Fruit fly (Drosophila melanogaster) whole organism, wandering third instar larva: ENCODE data around the gene CG7789.

ENCODE experiments used
- Abd-B ChIP-seq: fragments of >200 bp; optimal IDR thresholded peaks from 2 replicates; lab custom pipeline; 2017; ENCODE audit warnings: missing biosample characterization, missing genetic modification characterization
- CG32264 ChIP-seq: fragments of 200-800 bp; sonication (Bioruptor generic); optimal IDR thresholded peaks from 2 replicates; lab custom pipeline; 2016; ENCODE audit warnings: missing biosample characterization, missing genetic modification characterization
- CG9705 ChIP-seq: fragments of 200-800 bp; sonication (Bioruptor generic); optimal IDR thresholded peaks from 2 replicates; lab custom pipeline; 2018; ENCODE audit warnings: missing biosample characterization, mild to moderate bottlenecking, missing genetic modification characterization
- CrebA ChIP-seq: fragments of 200-800 bp; sonication (Bioruptor generic); optimal IDR thresholded peaks from 2 replicates; lab custom pipeline; 2016; ENCODE audit warnings: missing biosample characterization, mild to moderate bottlenecking, missing genetic modification characterization, borderline replicate concordance
- Dfd ChIP-seq: fragments of >200 bp; optimal IDR thresholded peaks from 2 replicates; lab custom pipeline; 2017; ENCODE audit warnings: missing biosample characterization, missing genetic modification characterization
- Dif ChIP-seq: fragments of 200-275, 200-300 bp; sonication (Bioruptor generic); optimal IDR thresholded peaks from 2 replicates; lab custom pipeline; 2018; ENCODE audit warnings: missing biosample characterization, missing genetic modification characterization; ENCODE audit not compliant: partially characterized antibody
- GATAd ChIP-seq: sonication (Bioruptor generic); optimal IDR thresholded peaks from 2 replicates; lab custom pipeline; 2016; ENCODE audit warnings: missing biosample characterization, missing genetic modification characterization
- HLH106 ChIP-seq: fragments of 200-800 bp; optimal IDR thresholded peaks from 3 replicates; lab custom pipeline; 2019; ENCODE audit warnings: missing biosample characterization, mild to moderate bottlenecking, missing genetic modification characterization, moderate library complexity
- Hnf4 ChIP-seq: fragments of 200-800 bp; sonication (Bioruptor generic); optimal IDR thresholded peaks from 2 replicates; lab custom pipeline; 2016; ENCODE audit warnings: missing biosample characterization, mild to moderate bottlenecking, missing genetic modification characterization
- Hr78 ChIP-seq: fragments of >200 bp; optimal IDR thresholded peaks from 2 replicates; lab custom pipeline; 2017; ENCODE audit warnings: missing biosample characterization, missing genetic modification characterization
- Hr83 ChIP-seq: fragments of 200-300 bp; sonication (Bioruptor generic); optimal IDR thresholded peaks from 2 replicates; lab custom pipeline; 2016; ENCODE audit warnings: missing biosample characterization, mild to moderate bottlenecking, missing genetic modification characterization, moderate library complexity; ENCODE audit not compliant: poor library complexity, severe bottlenecking
- Jra ChIP-seq: sonication (Bioruptor generic); optimal IDR thresholded peaks from 2 replicates; lab custom pipeline; 2016; ENCODE audit warnings: missing biosample characterization, missing genetic modification characterization
- Mio ChIP-seq: sonication (Bioruptor generic); optimal IDR thresholded peaks from 2 replicates; lab custom pipeline; 2016; ENCODE audit warnings: missing biosample characterization, missing genetic modification characterization
- Myc ChIP-seq: fragments of >200 bp; optimal IDR thresholded peaks from 2 replicates; lab custom pipeline; 2017
- N ChIP-seq: fragments of >200 bp; optimal IDR thresholded peaks from 2 replicates; lab custom pipeline; 2018; ENCODE audit warnings: missing biosample characterization, missing external identifiers, missing genetic modification characterization
- OdsH ChIP-seq: fragments of 200-800 bp; sonication (Bioruptor generic); optimal IDR thresholded peaks from 2 replicates; lab custom pipeline; 2016; ENCODE audit warnings: missing biosample characterization, mild to moderate bottlenecking, missing genetic modification characterization
- Rel ChIP-seq, 2 experiments: fragments of 200-800 bp; sonication (Bioruptor generic) in 1 of 2; optimal IDR thresholded peaks; 2 replicates in 1 of 2; 3 replicates in 1 of 2; lab custom pipeline; 2016 to 2019; ENCODE audit warnings: mild to moderate bottlenecking in 2 of 2, missing biosample characterization in 2 of 2, missing genetic modification characterization in 2 of 2, moderate library complexity in 1 of 2
- Sp1 ChIP-seq: fragments of 200-800 bp; sonication (Bioruptor generic); optimal IDR thresholded peaks from 3 replicates; lab custom pipeline; 2019; ENCODE audit warnings: missing biosample characterization, mild to moderate bottlenecking, missing genetic modification characterization, moderate library complexity
- Vsx2 ChIP-seq: fragments of 200-300, 225-300 bp; sonication (Bioruptor generic); optimal IDR thresholded peaks from 2 replicates; lab custom pipeline; 2018; ENCODE audit warnings: missing biosample characterization, missing genetic modification characterization; ENCODE audit not compliant: partially characterized antibody
- br ChIP-seq: fragments of 200-800 bp; sonication (Bioruptor generic); optimal IDR thresholded peaks from 2 replicates; lab custom pipeline; 2016; ENCODE audit warnings: missing biosample characterization, missing genetic modification characterization
- brk ChIP-seq: fragments of 200-800 bp; sonication (Bioruptor generic); optimal IDR thresholded peaks from 2 replicates; lab custom pipeline; 2016; ENCODE audit warnings: missing biosample characterization, mild to moderate bottlenecking, missing genetic modification characterization
- dl ChIP-seq, 2 experiments: fragments of 175-275, 200-275 bp in 1 of 2; fragments of 200-275 bp in 1 of 2; sonication (Bioruptor generic); optimal IDR thresholded peaks; lab custom pipeline; 2018; ENCODE audit warnings: mild to moderate bottlenecking in 2 of 2, missing biosample characterization in 2 of 2, missing genetic modification characterization in 2 of 2, moderate library complexity in 2 of 2; ENCODE audit not compliant: partially characterized antibody in 2 of 2, insufficient read depth in 1 of 2
- dmrt93B ChIP-seq: fragments of 200-800 bp; sonication (Bioruptor generic); optimal IDR thresholded peaks from 2 replicates; lab custom pipeline; 2018; ENCODE audit warnings: missing biosample characterization, mild to moderate bottlenecking, missing genetic modification characterization
- dsf ChIP-seq: sonication (Bioruptor generic); optimal IDR thresholded peaks from 2 replicates; lab custom pipeline; 2016; ENCODE audit warnings: missing biosample characterization, missing genetic modification characterization, borderline replicate concordance
- ey ChIP-seq: fragments of 200-800 bp; sonication (Bioruptor generic); optimal IDR thresholded peaks from 2 replicates; lab custom pipeline; 2016; ENCODE audit warnings: missing biosample characterization, missing genetic modification characterization
- foxo ChIP-seq, 2 experiments: fragments of 200-800 bp; sonication (Bioruptor generic); optimal IDR thresholded peaks; 2 replicates in 1 of 2; 3 replicates in 1 of 2; lab custom pipeline; 2016 to 2017; ENCODE audit warnings: missing biosample characterization in 2 of 2, missing genetic modification characterization in 2 of 2
- fru ChIP-seq: fragments of 200-800 bp; sonication (Bioruptor generic); optimal IDR thresholded peaks from 3 replicates; lab custom pipeline; 2016; ENCODE audit warnings: missing biosample characterization, mild to moderate bottlenecking, missing genetic modification characterization
- h ChIP-seq: fragments of 200-800 bp; sonication (Bioruptor generic); optimal IDR thresholded peaks from 3 replicates; lab custom pipeline; 2016; ENCODE audit warnings: missing biosample characterization, mild to moderate bottlenecking, missing genetic modification characterization
- jim ChIP-seq: fragments of 175-275, 200-325 bp; sonication (Bioruptor generic); optimal IDR thresholded peaks from 2 replicates; lab custom pipeline; 2016; ENCODE audit warnings: missing biosample characterization, mild to moderate bottlenecking, missing genetic modification characterization
- lola ChIP-seq: fragments of >200 bp; optimal IDR thresholded peaks from 2 replicates; lab custom pipeline; 2017; ENCODE audit warnings: missing biosample characterization, missing genetic modification characterization
- pan ChIP-seq: fragments of >200 bp; optimal IDR thresholded peaks from 2 replicates; lab custom pipeline; 2017
- psq ChIP-seq: fragments of 200-800 bp; sonication (Bioruptor generic); optimal IDR thresholded peaks from 3 replicates; lab custom pipeline; 2017; ENCODE audit warnings: missing biosample characterization, mild to moderate bottlenecking, missing genetic modification characterization, moderate library complexity
- rgr ChIP-seq: fragments of 200-800 bp; sonication (Bioruptor generic); optimal IDR thresholded peaks from 3 replicates; lab custom pipeline; 2016; ENCODE audit warnings: missing biosample characterization, mild to moderate bottlenecking, missing genetic modification characterization
- sage ChIP-seq: fragments of 200-800 bp; sonication (Bioruptor generic); optimal IDR thresholded peaks from 2 replicates; lab custom pipeline; 2016; ENCODE audit warnings: missing biosample characterization, mild to moderate bottlenecking, missing genetic modification characterization
- sv ChIP-seq: fragments of 200-800 bp; sonication (Bioruptor generic); optimal IDR thresholded peaks from 3 replicates; lab custom pipeline; 2016; ENCODE audit warnings: missing biosample characterization, missing genetic modification characterization
- tai ChIP-seq: sonication (Bioruptor generic); optimal IDR thresholded peaks from 2 replicates; lab custom pipeline; 2016; ENCODE audit warnings: missing biosample characterization, missing genetic modification characterization
- usp ChIP-seq: fragments of >200 bp; optimal IDR thresholded peaks from 2 replicates; lab custom pipeline; 2017; ENCODE audit warnings: missing biosample characterization, missing genetic modification characterization
- woc ChIP-seq: sonication (Bioruptor generic); optimal IDR thresholded peaks from 2 replicates; lab custom pipeline; 2016; ENCODE audit warnings: missing biosample characterization, mild to moderate bottlenecking, missing genetic modification characterization

The CG7789 gene

DNA sequence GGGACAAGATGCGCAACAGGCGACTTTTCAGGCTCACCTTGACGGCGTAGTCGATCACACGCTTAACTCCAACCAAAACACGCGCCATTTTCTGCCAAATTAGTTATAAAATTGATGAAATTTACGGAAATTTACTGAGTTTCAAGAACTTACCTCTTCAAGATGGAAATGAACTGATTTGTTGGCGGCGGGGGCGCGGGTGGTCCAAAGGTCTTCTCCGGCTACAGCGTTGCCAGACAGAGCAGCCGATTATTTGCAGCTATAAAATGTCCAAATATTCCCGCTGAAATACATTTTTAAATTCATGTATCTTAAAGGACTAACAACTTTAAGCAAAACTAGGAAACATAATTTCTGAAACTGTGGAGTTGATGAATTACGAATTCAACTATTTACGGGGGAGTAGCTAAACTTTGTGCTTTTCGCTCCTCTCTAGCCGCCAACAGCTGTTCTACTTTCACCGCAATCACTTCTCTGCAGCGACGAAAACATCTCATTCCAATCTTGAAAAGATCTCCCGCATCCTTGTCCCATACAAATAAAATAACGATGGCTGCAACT is at the start of gene CG7789, which contains the start of gene Etfb:
Gene CG7789 (plus strand): TSS at position 444 of the 561 bp plus-strand sequence.
Gene Etfb (minus strand): TSS at position 193 of the 561 bp plus-strand sequence.
- TF ChIP-seq Mio (GFP tag; lab: Kevin White, UChicago) = no peak
- TF ChIP-seq woc (GFP tag; lab: Kevin White, UChicago) = no peak
- TF ChIP-seq OdsH (GFP tag; lab: Kevin White, UChicago) = peak; percentile 80
- TF ChIP-seq brk (GFP tag; lab: Kevin White, UChicago) = no peak
- TF ChIP-seq Dif (GFP tag; lab: Kevin White, UChicago) = no peak
- peak; percentile 84 for TF ChIP-seq ey (GFP tag; lab: Kevin White, UChicago)
- TF ChIP-seq Jra (GFP tag; lab: Kevin White, UChicago) = no peak
- no peak for TF ChIP-seq Hr78 (GFP tag; lab: Kevin White, UChicago)
- TF ChIP-seq sv (GFP tag; lab: Kevin White, UChicago) = peak; percentile 51
- TF ChIP-seq GATAd (GFP tag; lab: Kevin White, UChicago) = no peak
- no peak for TF ChIP-seq CG32264 (GFP tag; lab: Kevin White, UChicago)
- no peak for TF ChIP-seq sage
- peak; percentile 64 for TF ChIP-seq CG9705 (GFP tag; lab: Kevin White, UChicago)
- TF ChIP-seq foxo (GFP tag; optimal IDR thresholded peaks at IDR 0.05; lab: Kevin White, UChicago) = peak in 1 of 2 experiments; percentile 91
- peak; percentile 86 for TF ChIP-seq h
- TF ChIP-seq HLH106 (tag; lab: Kevin White, UChicago) = peak; percentile 84
- peak; percentile 77 for TF ChIP-seq psq (GFP tag; lab: Kevin White, UChicago)
- peak; percentile 81 for TF ChIP-seq Myc (lab: Kevin White, UChicago)
- TF ChIP-seq Vsx2 (GFP tag; lab: Kevin White, UChicago) = no peak
- no peak for TF ChIP-seq Hnf4
- no peak for TF ChIP-seq Abd-B (GFP tag; lab: Kevin White, UChicago)
- TF ChIP-seq jim (GFP tag; lab: Kevin White, UChicago) = no peak
- TF ChIP-seq Rel (GFP tag; optimal IDR thresholded peaks at IDR 0.05; lab: Kevin White, UChicago) = no peak
- TF ChIP-seq Rel (tag; optimal IDR thresholded peaks at IDR 0.05; lab: Kevin White, UChicago) = peak; percentile 58
- TF ChIP-seq CrebA (GFP tag; lab: Kevin White, UChicago) = no peak
- no peak for TF ChIP-seq br (GFP tag; lab: Kevin White, UChicago)
- TF ChIP-seq N (GFP tag; lab: Kevin White, UChicago) = no peak
- TF ChIP-seq Dfd (GFP tag; lab: Kevin White, UChicago) = no peak
- no peak for TF ChIP-seq usp (GFP tag; lab: Kevin White, UChicago)
- no peak for TF ChIP-seq dmrt93B (GFP tag; lab: Kevin White, UChicago)
- peak; percentile 88 for TF ChIP-seq rgr (GFP tag; lab: Kevin White, UChicago)
- TF ChIP-seq dl (GFP tag; optimal IDR thresholded peaks at IDR 0.05; lab: Kevin White, UChicago; ENCODE audit: insufficient read depth in 1 of 2, partially characterized antibody in 2 of 2) = no peak
- TF ChIP-seq tai (GFP tag; lab: Kevin White, UChicago) = no peak
- no peak for TF ChIP-seq dsf (GFP tag; lab: Kevin White, UChicago)
- TF ChIP-seq Sp1 (GFP tag; lab: Kevin White, UChicago) = peak; percentile 83
- TF ChIP-seq Hr83 = peak; percentile 52
- TF ChIP-seq lola (GFP tag; lab: Kevin White, UChicago) = no peak
- peak; percentile 80 for TF ChIP-seq fru (GFP tag; lab: Kevin White, UChicago)
- TF ChIP-seq pan (lab: Kevin White, UChicago) = no peak

dm6 chr3R:29755248-29755647 is 47.7 kb upstream of the CG7789 start:
- TF ChIP-seq foxo (GFP tag; optimal IDR thresholded peaks at IDR 0.05; lab: Kevin White, UChicago) = peak in 1 of 2 experiments; percentile 1
- no peak for TF ChIP-seq brk (GFP tag; lab: Kevin White, UChicago)
